Fruit fly (Drosophila melanogaster) whole organism, embryonic: ENCODE measurements around the gene CG43255.
A peak's percentile ranks its signal among the peaks of the same experiment; 100 is the strongest.

Experiments used
- Ada2b ChIP-seq: fragments of 200-800 bp; sonication (Bioruptor generic); IDR thresholded peaks from 2 replicates; pipeline ENCODE4 v1.3.6; 2022; ENCODE audit warnings: missing biosample characterization, missing genetic modification characterization
- Antp ChIP-seq: fragments of 200-800 bp; sonication (Bioruptor generic); optimal IDR thresholded peaks from 3 replicates; lab custom pipeline; 2016; ENCODE audit warnings: missing biosample characterization, missing genetic modification characterization
- CG10209 ChIP-seq: fragments of 200-800 bp; sonication (Bioruptor generic); optimal IDR thresholded peaks from 3 replicates; lab custom pipeline; 2017; ENCODE audit warnings: missing biosample characterization, mild to moderate bottlenecking, missing genetic modification characterization, missing genetic modification reagents
- CG10267 ChIP-seq: fragments of 200-800 bp; sonication (Bioruptor generic); optimal IDR thresholded peaks from 2 replicates; lab custom pipeline; 2018; ENCODE audit warnings: missing biosample characterization, mild to moderate bottlenecking, missing genetic modification characterization, moderate library complexity
- CG10321 ChIP-seq: fragments of 200-800 bp; sonication (Bioruptor generic); IDR thresholded peaks from 2 replicates; pipeline ENCODE4 v1.3.6; 2022; ENCODE audit warnings: missing biosample characterization, missing genetic modification characterization
- CG13287 ChIP-seq: fragments of 200-800 bp; sonication (Bioruptor generic); IDR thresholded peaks from 2 replicates; pipeline ENCODE4 v1.3.6; 2022; ENCODE audit warnings: missing biosample characterization, missing genetic modification characterization; ENCODE audit not compliant: partially characterized antibody
- CG14667 ChIP-seq: fragments of 200-800 bp; sonication (Bioruptor generic); IDR thresholded peaks from 2 replicates; pipeline ENCODE4 v1.3.6; 2022; ENCODE audit warnings: missing biosample characterization, missing genetic modification characterization
- CG1603 ChIP-seq: fragments of 200-800 bp; sonication (Bioruptor generic); optimal IDR thresholded peaks from 2 replicates; lab custom pipeline; 2019; ENCODE audit warnings: missing biosample characterization, mild to moderate bottlenecking, missing genetic modification characterization, moderate library complexity
- CG16863 ChIP-seq: fragments of 200-800 bp; sonication (Bioruptor generic); optimal IDR thresholded peaks from 3 replicates; lab custom pipeline; 2016; ENCODE audit warnings: missing biosample characterization, missing genetic modification characterization
- CG17361 ChIP-seq: fragments of 200-800 bp; sonication (Bioruptor generic); IDR thresholded peaks from 3 replicates; pipeline ENCODE4 v1.3.6; 2022; ENCODE audit warnings: missing biosample characterization, missing genetic modification characterization
- CG30403 ChIP-seq: fragments of 200-800 bp; sonication (Bioruptor generic); optimal IDR thresholded peaks from 3 replicates; lab custom pipeline; 2016; ENCODE audit warnings: missing biosample characterization, missing genetic modification characterization
- CG3838 ChIP-seq: fragments of 200-800 bp; sonication (Bioruptor generic); optimal IDR thresholded peaks from 3 replicates; lab custom pipeline; 2016; ENCODE audit warnings: missing biosample characterization, missing genetic modification characterization
- CG3847 ChIP-seq: fragments of 200-800 bp; sonication (Bioruptor generic); IDR thresholded peaks from 2 replicates; pipeline ENCODE4 v1.3.6; 2022; ENCODE audit warnings: missing biosample characterization, missing genetic modification characterization
- CG42726 ChIP-seq: fragments of 200-800 bp; sonication (Bioruptor generic); IDR thresholded peaks from 2 replicates; pipeline ENCODE4 v1.3.6; 2022; ENCODE audit warnings: missing biosample characterization, missing genetic modification characterization; ENCODE audit not compliant: partially characterized antibody
- CG6254 ChIP-seq: fragments of 200-800 bp; sonication (Bioruptor generic); optimal IDR thresholded peaks from 3 replicates; lab custom pipeline; 2017; ENCODE audit warnings: mild to moderate bottlenecking, missing biosample characterization, missing genetic modification reagents, missing genetic modification characterization
- CG7928 ChIP-seq: fragments of 200-800 bp; sonication (Bioruptor generic); optimal IDR thresholded peaks from 2 replicates; lab custom pipeline; 2017; ENCODE audit warnings: missing biosample characterization, mild to moderate bottlenecking, missing genetic modification characterization
- CG9876 ChIP-seq: fragments of 200-800 bp; sonication (Bioruptor generic); optimal IDR thresholded peaks from 2 replicates; lab custom pipeline; 2016; ENCODE audit warnings: missing biosample characterization, missing genetic modification characterization
- CTCF ChIP-seq: fragments of 200-800 bp; sonication (Bioruptor generic); optimal IDR thresholded peaks from 2 replicates; lab custom pipeline; 2017; ENCODE audit warnings: missing biosample characterization, mild to moderate bottlenecking, missing genetic modification characterization, moderate library complexity
- Dip3 ChIP-seq: fragments of 200-800 bp; sonication (Bioruptor generic); optimal IDR thresholded peaks from 3 replicates; lab custom pipeline; 2016; ENCODE audit warnings: missing biosample characterization, missing genetic modification characterization
- Dp ChIP-seq: fragments of 200-800 bp; sonication (Bioruptor generic); optimal IDR thresholded peaks from 2 replicates; lab custom pipeline; 2018; ENCODE audit warnings: missing biosample characterization, mild to moderate bottlenecking, missing genetic modification characterization, moderate library complexity
- E2f1 ChIP-seq: fragments of 200-800 bp; sonication (Bioruptor generic); IDR thresholded peaks from 2 replicates; pipeline ENCODE4 v1.3.6; 2022; ENCODE audit warnings: missing biosample characterization, missing genetic modification characterization
- E2f2 ChIP-seq: fragments of 200-800 bp; sonication (Bioruptor generic); IDR thresholded peaks from 2 replicates; pipeline ENCODE4 v1.3.6; 2022; ENCODE audit warnings: missing biosample characterization, missing genetic modification characterization
- Lim3 ChIP-seq: fragments of 200-800 bp; sonication (Bioruptor generic); IDR thresholded peaks from 2 replicates; pipeline ENCODE4 v1.3.6; 2022; ENCODE audit warnings: missing biosample characterization, missing genetic modification characterization
- Lpt ChIP-seq: fragments of >200 bp; optimal IDR thresholded peaks from 2 replicates; lab custom pipeline; 2018; ENCODE audit warnings: missing biosample characterization, missing genetic modification characterization
- Med ChIP-seq: fragments of 200-800 bp; sonication (Bioruptor generic); peaks from one replicate; lab custom pipeline; 2016; ENCODE audit warnings: missing biosample characterization, missing genetic modification characterization, mild to moderate bottlenecking, inconsistent platforms, moderate library complexity
- Meics ChIP-seq: fragments of 200-800 bp; sonication (Bioruptor generic); optimal IDR thresholded peaks from 2 replicates; lab custom pipeline; 2017; ENCODE audit warnings: missing biosample characterization, mild to moderate bottlenecking, missing genetic modification characterization
- Nf-YA ChIP-seq: fragments of 200-800 bp; sonication (Bioruptor generic); IDR thresholded peaks from 2 replicates; pipeline ENCODE4 v1.3.6; 2022; ENCODE audit warnings: missing biosample characterization, missing genetic modification characterization
- Ravus ChIP-seq: fragments of 200-800 bp; sonication (Bioruptor generic); IDR thresholded peaks from 2 replicates; pipeline ENCODE4 v1.3.6; 2022; ENCODE audit warnings: missing biosample characterization, missing genetic modification characterization
- Sin3A ChIP-seq: fragments of >200 bp; optimal IDR thresholded peaks from 2 replicates; lab custom pipeline; 2018
- Taf1 ChIP-seq: fragments of 200-800 bp; sonication (Bioruptor generic); IDR thresholded peaks from 2 replicates; pipeline ENCODE4 v1.3.6; 2022; ENCODE audit warnings: missing biosample characterization, missing genetic modification characterization
- bab2 ChIP-seq: fragments of 200-800 bp; sonication (Bioruptor generic); optimal IDR thresholded peaks from 2 replicates; lab custom pipeline; 2016; ENCODE audit warnings: missing biosample characterization, missing genetic modification characterization
- chinmo ChIP-seq: fragments of 200-800 bp; sonication (Bioruptor generic); IDR thresholded peaks from 4 replicates; pipeline ENCODE4 v1.3.6; 2022; ENCODE audit warnings: missing biosample characterization, missing genetic modification characterization; ENCODE audit not compliant: partially characterized antibody
- crol ChIP-seq: fragments of 200-800 bp; sonication (Bioruptor generic); IDR thresholded peaks from 2 replicates; pipeline ENCODE4 v1.3.6; 2022; ENCODE audit warnings: missing biosample characterization, missing genetic modification characterization
- exex ChIP-seq: fragments of 200-800 bp; sonication (Bioruptor generic); optimal IDR thresholded peaks from 4 replicates; lab custom pipeline; 2018; ENCODE audit warnings: missing biosample characterization, mild to moderate bottlenecking, missing genetic modification characterization, moderate library complexity
- fd64A ChIP-seq: fragments of 200-800 bp; sonication (Bioruptor generic); optimal IDR thresholded peaks from 3 replicates; lab custom pipeline; 2018; ENCODE audit warnings: missing biosample characterization, mild to moderate bottlenecking, missing genetic modification characterization
- gem ChIP-seq: fragments of 200-800 bp; sonication (Bioruptor generic); optimal IDR thresholded peaks from 2 replicates; lab custom pipeline; 2019; ENCODE audit warnings: missing biosample characterization, mild to moderate bottlenecking, missing genetic modification characterization, moderate library complexity
- kah ChIP-seq: fragments of 200-800 bp; sonication (Bioruptor generic); optimal IDR thresholded peaks from 2 replicates; lab custom pipeline; 2018; ENCODE audit warnings: missing biosample characterization, mild to moderate bottlenecking, missing genetic modification characterization
- lbe ChIP-seq: fragments of 200-800 bp; sonication (Bioruptor generic); optimal IDR thresholded peaks from 2 replicates; lab custom pipeline; 2016; ENCODE audit warnings: missing biosample characterization, mild to moderate bottlenecking, missing genetic modification characterization
- nerfin-2 ChIP-seq: fragments of 200-800 bp; sonication (Bioruptor generic); IDR thresholded peaks from 2 replicates; pipeline ENCODE4 v1.3.6; 2022; ENCODE audit warnings: missing biosample characterization, missing genetic modification characterization; ENCODE audit not compliant: partially characterized antibody
- nmo ChIP-seq: fragments of 200-800 bp; sonication (Bioruptor generic); optimal IDR thresholded peaks from 2 replicates; lab custom pipeline; 2018; ENCODE audit warnings: missing biosample characterization, mild to moderate bottlenecking, missing genetic modification characterization, moderate library complexity
- onecut ChIP-seq: fragments of 200-800 bp; sonication (Bioruptor generic); IDR thresholded peaks from 2 replicates; pipeline ENCODE4 v1.3.6; 2022; ENCODE audit warnings: missing biosample characterization, missing genetic modification characterization
- pita ChIP-seq: fragments of 200-800 bp; sonication (Bioruptor generic); optimal IDR thresholded peaks from 2 replicates; lab custom pipeline; 2017; ENCODE audit warnings: missing biosample characterization, mild to moderate bottlenecking, missing genetic modification characterization
- pnt ChIP-seq: fragments of 200-800 bp; sonication (Bioruptor generic); optimal IDR thresholded peaks from 3 replicates; lab custom pipeline; 2016; ENCODE audit warnings: missing biosample characterization, missing genetic modification characterization
- prd ChIP-seq, 3 experiments: fragments of >200 bp in 2 of 3; fragments of 200-800 bp in 1 of 3; sonication (Bioruptor generic) in 1 of 3; optimal IDR thresholded peaks in 2 of 3; IDR thresholded peaks in 1 of 3; 2 replicates in 2 of 3; 3 replicates in 1 of 3; pipeline versions ENCODE4 v1.3.6 to Lab custom; 2017 to 2022; ENCODE audit warnings: missing biosample characterization in 1 of 3, missing genetic modification characterization in 1 of 3
- pros ChIP-seq: fragments of 200-800 bp; sonication (Bioruptor generic); optimal IDR thresholded peaks from 3 replicates; lab custom pipeline; 2019; ENCODE audit warnings: missing biosample characterization, mild to moderate bottlenecking, missing genetic modification characterization, moderate library complexity
- row ChIP-seq: fragments of 200-800 bp; sonication (Bioruptor generic); IDR thresholded peaks from 3 replicates; pipeline ENCODE4 v1.3.6; 2022; ENCODE audit warnings: missing biosample characterization, missing genetic modification characterization
- sens-2 ChIP-seq: fragments of 200-800 bp; sonication (Bioruptor generic); IDR thresholded peaks from 2 replicates; pipeline ENCODE4 v1.3.6; 2022; ENCODE audit warnings: missing biosample characterization, missing genetic modification characterization
- sima ChIP-seq: fragments of 200-800 bp; sonication (Bioruptor generic); optimal IDR thresholded peaks from 2 replicates; lab custom pipeline; 2016; ENCODE audit warnings: missing biosample characterization, missing genetic modification characterization
- sug ChIP-seq: fragments of 200-800 bp; optimal IDR thresholded peaks from 2 replicates; lab custom pipeline; 2019; ENCODE audit warnings: missing biosample characterization, mild to moderate bottlenecking, missing genetic modification characterization, moderate library complexity
- trem ChIP-seq: fragments of 200-800 bp; optimal IDR thresholded peaks from 3 replicates; lab custom pipeline; 2019; ENCODE audit warnings: missing biosample characterization, mild to moderate bottlenecking, missing genetic modification characterization, moderate library complexity
- tx ChIP-seq: fragments of 200-800 bp; sonication (Bioruptor generic); optimal IDR thresholded peaks from 2 replicates; lab custom pipeline; 2016; ENCODE audit warnings: missing biosample characterization, missing genetic modification characterization

The CG43255 gene

dm6 chrX:8892445-8893009 lies 31.2 kb upstream of the CG43255 start (continued):
- 0 out of 2 replicates have a peak, but pooled peaks have one; percentile 18 for TF ChIP-seq Lim3 (GFP tag; lab: Robert Waterston, UW)
- TF ChIP-seq crol (GFP tag; lab: Robert Waterston, UW) = no peak
- TF ChIP-seq sima (GFP tag; lab: Kevin White, UChicago) = no peak
- TF ChIP-seq CG10267 (tag; lab: Kevin White, UChicago) = no peak
- TF ChIP-seq pita = no peak
- peak; percentile 78 for TF ChIP-seq exex (tag; lab: Kevin White, UChicago)
- TF ChIP-seq Nf-YA (GFP tag; lab: Robert Waterston, UW) = no peak
- TF ChIP-seq CG7928 (GFP tag; lab: Kevin White, UChicago) = no peak
- no peak for TF ChIP-seq pros (GFP tag; lab: Kevin White, UChicago)
- TF ChIP-seq chinmo (GFP tag; lab: Robert Waterston, UW) = no peak
- TF ChIP-seq trem = no peak
- no peak for TF ChIP-seq CG6254
- TF ChIP-seq prd (optimal IDR thresholded peaks at IDR 0.05; lab: Kevin White, UChicago) = no peak
- peak; percentile 44; the same call in 2 of the 3 replicates for TF ChIP-seq prd (GFP tag; IDR thresholded peaks at IDR 0.05; lab: Robert Waterston, UW)
- no peak for TF ChIP-seq CG1603 (tag; lab: Kevin White, UChicago)
- TF ChIP-seq CG30403 (GFP tag; lab: Kevin White, UChicago) = peak; percentile 50
- TF ChIP-seq bab2 (GFP tag; lab: Kevin White, UChicago) = no peak
- TF ChIP-seq E2f2 (GFP tag; lab: Robert Waterston, UW) = no peak; the same call in 1 of the 2 replicates
- no peak for TF ChIP-seq Dp (GFP tag; lab: Kevin White, UChicago)
- TF ChIP-seq CG16863 (GFP tag; lab: Kevin White, UChicago) = no peak
- TF ChIP-seq Meics = peak; percentile 70
- TF ChIP-seq kah (GFP tag; lab: Kevin White, UChicago) = no peak
- peak; percentile 47 for TF ChIP-seq CG10209
- peak; percentile 90 for TF ChIP-seq Med (GFP tag; lab: Kevin White, UChicago)
- peak; percentile 25; the same call in 1 of the 2 replicates for TF ChIP-seq onecut (GFP tag; lab: Robert Waterston, UW)
- TF ChIP-seq gem = peak; percentile 69
- TF ChIP-seq sug (tag; lab: Kevin White, UChicago) = peak; percentile 48
- TF ChIP-seq Antp (GFP tag; lab: Kevin White, UChicago) = peak; percentile 46
- peak; percentile 42 for TF ChIP-seq nmo (GFP tag; lab: Kevin White, UChicago)
- no peak for TF ChIP-seq CTCF
- no peak for TF ChIP-seq CG13287 (GFP tag; lab: Robert Waterston, UW)
- TF ChIP-seq fd64A (GFP tag; lab: Kevin White, UChicago) = no peak
- TF ChIP-seq Ada2b (GFP tag; lab: Robert Waterston, UW) = peak; percentile 53
- no peak for TF ChIP-seq CG42726
- no peak for TF ChIP-seq CG9876 (GFP tag; lab: Kevin White, UChicago)
- peak; percentile 47 for TF ChIP-seq CG3847 (GFP tag; lab: Robert Waterston, UW)
- TF ChIP-seq CG17361 (GFP tag; lab: Robert Waterston, UW) = no peak; the same call in 2 of the 3 replicates
- no peak for TF ChIP-seq sens-2 (GFP tag; lab: Robert Waterston, UW)
- no peak for TF ChIP-seq CG10321 (GFP tag; lab: Robert Waterston, UW)
- peak; percentile 74 for TF ChIP-seq row (GFP tag; lab: Robert Waterston, UW)
- TF ChIP-seq Taf1 = peak; percentile 31; the same call in 1 of the 2 replicates
- peak; percentile 1 for TF ChIP-seq CG3838
- no peak for TF ChIP-seq pnt (GFP tag; lab: Kevin White, UChicago)
- peak; percentile 11; the same call in 1 of the 2 replicates for TF ChIP-seq Ravus (GFP tag; lab: Robert Waterston, UW)
- no peak for TF ChIP-seq Lpt
- no peak for TF ChIP-seq lbe (GFP tag; lab: Kevin White, UChicago)
- TF ChIP-seq tx = no peak
- no peak for TF ChIP-seq nerfin-2
- TF ChIP-seq Dip3 (GFP tag; lab: Kevin White, UChicago) = peak; percentile 29
- peak; percentile 49; the same call in 1 of the 2 replicates for TF ChIP-seq CG14667 (GFP tag; lab: Robert Waterston, UW)
- no peak for TF ChIP-seq Sin3A (lab: Kevin White, UChicago)
- peak; percentile 56 for TF ChIP-seq E2f1 (GFP tag; lab: Robert Waterston, UW)
